Worm (Caenorhabditis elegans) whole organism, mixed stage, embryonic: ENCODE measurements around the gene T23D5.8.
A peak's percentile ranks its signal among the peaks of the same experiment; 100 is the strongest.

Experiments used
- M03D4.4 ChIP-seq: sonication (generic microtip); optimal IDR thresholded peaks from 2 replicates; lab custom pipeline; 2017; ENCODE audit warnings: mild to moderate bottlenecking, missing genetic modification characterization, missing compliant biosample characterization
- blmp-1 ChIP-seq: fragments of 150-350 bp; optimal IDR thresholded peaks from 2 replicates; lab custom pipeline; 2014; ENCODE audit warnings: missing biosample characterization, missing genetic modification characterization
- ceh-39 ChIP-seq: fragments of 150-350 bp; optimal IDR thresholded peaks from 2 replicates; lab custom pipeline; 2014; ENCODE audit warnings: missing biosample characterization, missing genetic modification characterization
- ceh-83 ChIP-seq: fragments of 200-800 bp; sonication (Bioruptor generic); optimal IDR thresholded peaks from 2 replicates; lab custom pipeline; 2018; ENCODE audit warnings: mild to moderate bottlenecking, missing genetic modification characterization, missing compliant biosample characterization
- ces-1 ChIP-seq: fragments of 150-350 bp; optimal IDR thresholded peaks from 2 replicates; lab custom pipeline; 2014; ENCODE audit warnings: missing biosample characterization, missing genetic modification reagents, missing genetic modification characterization
- cnd-1 ChIP-seq: fragments of 200-800 bp; sonication (Bioruptor generic); optimal IDR thresholded peaks from 2 replicates; lab custom pipeline; 2018; ENCODE audit warnings: mild to moderate bottlenecking, missing genetic modification characterization, missing compliant biosample characterization
- drap-1 ChIP-seq: fragments of 200-800 bp; sonication (Bioruptor generic); optimal IDR thresholded peaks from 3 replicates; lab custom pipeline; 2018; ENCODE audit warnings: mild to moderate bottlenecking, missing genetic modification characterization, missing compliant biosample characterization
- elt-1 ChIP-seq: sonication (generic microtip); optimal IDR thresholded peaks from 2 replicates; lab custom pipeline; 2017; ENCODE audit warnings: missing genetic modification characterization, mild to moderate bottlenecking, missing compliant biosample characterization, antibody characterized with exemption, moderate library complexity, borderline replicate concordance; ENCODE audit not compliant: insufficient read depth
- elt-3 ChIP-seq: fragments of 150-350 bp; optimal IDR thresholded peaks from 2 replicates; lab custom pipeline; 2014; ENCODE audit warnings: missing biosample characterization, missing genetic modification characterization
- flh-1 ChIP-seq: fragments of 200-800 bp; sonication (Bioruptor generic); optimal IDR thresholded peaks from 2 replicates; lab custom pipeline; 2018; ENCODE audit warnings: mild to moderate bottlenecking, missing genetic modification characterization, moderate library complexity, missing compliant biosample characterization
- ham-2 ChIP-seq: fragments of 200-800 bp; sonication (Bioruptor generic); optimal IDR thresholded peaks from 2 replicates; lab custom pipeline; 2018; ENCODE audit warnings: mild to moderate bottlenecking, missing genetic modification characterization, missing compliant biosample characterization
- hlh-1 ChIP-seq: fragments of 150-350 bp; optimal IDR thresholded peaks from 2 replicates; lab custom pipeline; 2014; ENCODE audit warnings: missing biosample characterization, missing genetic modification reagents, missing genetic modification characterization
- lin-13 ChIP-seq: fragments of 150-350 bp; optimal IDR thresholded peaks from 2 replicates; lab custom pipeline; 2014; ENCODE audit warnings: missing biosample characterization, missing genetic modification characterization
- lin-32 ChIP-seq: fragments of 200-800 bp; sonication (Bioruptor generic); optimal IDR thresholded peaks from 2 replicates; lab custom pipeline; 2018; ENCODE audit warnings: mild to moderate bottlenecking, missing genetic modification characterization, missing compliant biosample characterization
- lsy-2 ChIP-seq: fragments of 150-350 bp; optimal IDR thresholded peaks from 2 replicates; lab custom pipeline; 2014; ENCODE audit warnings: missing biosample characterization, missing genetic modification characterization
- mab-5 ChIP-seq: fragments of 150-350 bp; optimal IDR thresholded peaks from 2 replicates; lab custom pipeline; 2014; ENCODE audit warnings: missing biosample characterization, missing genetic modification characterization
- mep-1 ChIP-seq: fragments of 150-350 bp; optimal IDR thresholded peaks from 2 replicates; lab custom pipeline; 2017; ENCODE audit warnings: missing biosample characterization, missing genetic modification reagents, missing genetic modification characterization, inconsistent platforms
- mls-2 ChIP-seq: sonication (generic microtip); optimal IDR thresholded peaks from 2 replicates; lab custom pipeline; 2016; ENCODE audit warnings: mild to moderate bottlenecking, missing genetic modification characterization, moderate library complexity, missing compliant biosample characterization
- nhr-12 ChIP-seq: fragments of 150-350 bp; optimal IDR thresholded peaks from 2 replicates; lab custom pipeline; 2014; ENCODE audit warnings: missing biosample characterization, missing genetic modification characterization
- nhr-2 ChIP-seq: fragments of 150-350 bp; optimal IDR thresholded peaks from 2 replicates; lab custom pipeline; 2014; ENCODE audit warnings: missing biosample characterization, missing genetic modification characterization
- nhr-237 ChIP-seq: fragments of 150-350 bp; optimal IDR thresholded peaks from 2 replicates; lab custom pipeline; 2014; ENCODE audit warnings: missing biosample characterization, missing genetic modification characterization
- nhr-28 ChIP-seq: fragments of 150-350 bp; optimal IDR thresholded peaks from 2 replicates; lab custom pipeline; 2014; ENCODE audit warnings: missing biosample characterization, missing genetic modification characterization
- nhr-76 ChIP-seq: sonication (generic microtip); optimal IDR thresholded peaks from 2 replicates; lab custom pipeline; 2017; ENCODE audit warnings: missing biosample characterization, missing genetic modification characterization
- pha-4 ChIP-seq: fragments of 150-350 bp; optimal IDR thresholded peaks from 2 replicates; lab custom pipeline; 2018; ENCODE audit warnings: missing biosample characterization, missing genetic modification reagents, missing genetic modification characterization
- sem-2 ChIP-seq: fragments of 200-800 bp; sonication (Bioruptor generic); optimal IDR thresholded peaks from 2 replicates; lab custom pipeline; 2018; ENCODE audit warnings: mild to moderate bottlenecking, missing genetic modification characterization, missing compliant biosample characterization
- snpc-4 ChIP-seq: fragments of 150-350 bp; optimal IDR thresholded peaks from 2 replicates; lab custom pipeline; 2014; ENCODE audit warnings: missing biosample characterization, missing genetic modification characterization
- sptf-1 ChIP-seq: sonication (generic microtip); optimal IDR thresholded peaks from 2 replicates; lab custom pipeline; 2017; ENCODE audit warnings: mild to moderate bottlenecking, missing genetic modification characterization, moderate library complexity, missing compliant biosample characterization
- tbx-8 ChIP-seq: fragments of 200-800 bp; sonication (Bioruptor generic); optimal IDR thresholded peaks from 2 replicates; lab custom pipeline; 2018; ENCODE audit warnings: mild to moderate bottlenecking, missing genetic modification characterization, moderate library complexity, missing compliant biosample characterization
- unc-120 ChIP-seq: sonication (generic microtip); optimal IDR thresholded peaks from 2 replicates; lab custom pipeline; 2017; ENCODE audit warnings: missing genetic modification characterization, missing compliant biosample characterization; ENCODE audit not compliant: poor library complexity, severe bottlenecking
- unc-39 ChIP-seq: fragments of 150-350 bp; optimal IDR thresholded peaks from 2 replicates; lab custom pipeline; 2014; ENCODE audit warnings: missing biosample characterization, missing genetic modification characterization
- unc-62 ChIP-seq: fragments of 150-350 bp; optimal IDR thresholded peaks from 2 replicates; lab custom pipeline; 2014; ENCODE audit warnings: missing biosample characterization, missing genetic modification reagents, missing genetic modification characterization
- zip-8 ChIP-seq: fragments of 150-350 bp; optimal IDR thresholded peaks from 2 replicates; lab custom pipeline; 2014; ENCODE audit warnings: missing biosample characterization, missing genetic modification characterization

The T23D5.8 gene

DNA sequence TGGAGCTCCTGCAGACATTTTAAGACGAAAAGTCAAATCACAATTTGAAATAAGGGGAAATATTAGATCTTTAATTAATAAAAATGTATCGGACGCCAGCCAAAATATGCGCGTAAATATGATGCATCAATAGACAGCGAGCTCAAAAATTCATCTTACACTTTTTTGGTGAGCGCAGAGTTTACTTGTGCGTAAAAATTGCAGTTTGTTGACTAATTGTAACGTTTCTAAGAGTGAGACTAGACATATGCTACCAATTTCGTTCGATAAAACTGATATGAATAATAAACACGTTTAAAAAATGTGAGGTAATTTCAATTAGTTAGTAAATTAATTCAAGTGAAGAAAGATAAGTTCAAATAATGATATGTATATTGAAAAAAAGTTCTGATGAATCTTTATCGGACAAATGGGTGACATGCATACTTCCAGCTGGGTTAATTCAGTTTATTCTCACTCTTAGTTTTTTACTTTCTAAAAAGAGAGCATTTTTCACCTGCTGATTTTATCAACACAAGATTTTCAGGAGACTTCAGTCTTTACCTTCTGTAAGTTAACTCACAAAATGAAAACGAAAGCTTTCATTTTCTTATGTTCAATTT, 31.0 kb upstream of the T23D5.8 start, which contains the start of the genes nhr-285 and irld-52:
Gene nhr-285, minus strand, starts transcription at position 101 of the 602 bp plus-strand sequence.
Gene irld-52, plus strand, starts transcription at position 552 of the 602 bp plus-strand sequence.
- TF ChIP-seq zip-8 (tag; lab: Kevin White, UChicago) = no peak
- no peak for TF ChIP-seq ces-1 (GFP tag; lab: Kevin White, UChicago)
- no peak for TF ChIP-seq pha-4 (tag; lab: Kevin White, UChicago)
- TF ChIP-seq nhr-76 = no peak
- TF ChIP-seq tbx-8 (GFP tag; lab: Kevin White, UChicago) = no peak

ce11 chrV:15776651-15777050, 28.4 kb upstream of the T23D5.8 start, which contains the start of gene nhr-283:
Gene nhr-283, minus strand, starts transcription at chrV:15776751.
- no peak for TF ChIP-seq mls-2 (tag; lab: Kevin White, UChicago)

DNA sequence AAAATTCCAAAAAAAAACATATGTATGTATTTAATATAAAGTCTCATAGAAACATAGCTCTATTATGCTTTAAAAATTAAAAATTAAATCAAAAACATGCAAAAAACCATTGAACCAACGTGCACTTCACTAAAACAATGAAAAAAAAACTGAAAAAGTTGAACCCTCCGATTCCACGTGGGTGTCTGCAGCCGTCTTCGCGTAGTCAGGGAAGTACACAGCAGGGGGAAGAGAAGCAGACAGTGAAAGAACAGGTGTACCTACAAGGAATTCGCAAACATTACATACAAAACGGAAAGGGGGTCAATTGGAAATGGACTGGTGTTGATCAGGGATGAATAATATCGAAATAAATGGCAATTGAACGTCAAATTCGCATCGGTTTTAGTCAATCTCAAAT, 25.7 kb upstream of the T23D5.8 start:
- no peak for TF ChIP-seq drap-1 (GFP tag; lab: Kevin White, UChicago)
- no peak for TF ChIP-seq tbx-8 (GFP tag; lab: Kevin White, UChicago)
- no peak for TF ChIP-seq snpc-4 (tag; lab: Kevin White, UChicago)
- TF ChIP-seq mab-5 = no peak
- TF ChIP-seq nhr-76 = no peak
- TF ChIP-seq nhr-12 (tag; lab: Kevin White, UChicago) = no peak
- TF ChIP-seq ceh-39 = no peak
- TF ChIP-seq elt-3 (tag; lab: Kevin White, UChicago) = no peak
- TF ChIP-seq M03D4.4 (tag; lab: Kevin White, UChicago) = no peak
- TF ChIP-seq unc-62 (GFP tag; lab: Kevin White, UChicago) = no peak
- TF ChIP-seq ham-2 (GFP tag; lab: Kevin White, UChicago) = no peak
- no peak for TF ChIP-seq ces-1 (GFP tag; lab: Kevin White, UChicago)
- no peak for TF ChIP-seq nhr-2
- TF ChIP-seq flh-1 (GFP tag; lab: Kevin White, UChicago) = no peak
- no peak for TF ChIP-seq lsy-2 (tag; lab: Kevin White, UChicago)
- no peak for TF ChIP-seq pha-4 (tag; lab: Kevin White, UChicago)

DNA sequence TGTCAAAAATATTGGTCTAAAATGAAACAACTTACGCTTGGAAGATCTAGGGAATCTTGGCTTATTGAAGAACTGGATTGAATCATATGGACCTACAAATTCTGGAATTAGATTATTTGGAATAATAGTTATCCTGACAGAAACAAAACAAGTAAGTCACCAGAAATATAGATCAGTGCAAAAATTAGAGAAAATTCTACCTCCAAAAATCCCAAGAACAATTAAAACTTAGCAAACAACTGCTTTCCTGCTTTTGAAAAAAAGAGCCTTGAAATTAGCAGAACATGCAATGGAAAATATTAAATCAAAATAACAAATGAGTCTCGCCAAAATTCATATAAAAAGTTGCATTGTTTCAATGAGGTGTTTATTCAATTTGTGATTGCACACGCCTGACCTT, 24.9 kb upstream of the T23D5.8 start, which contains the start of gene nhr-60:
Gene nhr-60, minus strand, starts transcription at position 101 of the 400 bp plus-strand sequence.
- TF ChIP-seq tbx-8 (GFP tag; lab: Kevin White, UChicago) (no peak), mep-1 (tag; lab: Kevin White, UChicago) (no peak), unc-120 (tag; lab: Kevin White, UChicago) (no peak)

DNA sequence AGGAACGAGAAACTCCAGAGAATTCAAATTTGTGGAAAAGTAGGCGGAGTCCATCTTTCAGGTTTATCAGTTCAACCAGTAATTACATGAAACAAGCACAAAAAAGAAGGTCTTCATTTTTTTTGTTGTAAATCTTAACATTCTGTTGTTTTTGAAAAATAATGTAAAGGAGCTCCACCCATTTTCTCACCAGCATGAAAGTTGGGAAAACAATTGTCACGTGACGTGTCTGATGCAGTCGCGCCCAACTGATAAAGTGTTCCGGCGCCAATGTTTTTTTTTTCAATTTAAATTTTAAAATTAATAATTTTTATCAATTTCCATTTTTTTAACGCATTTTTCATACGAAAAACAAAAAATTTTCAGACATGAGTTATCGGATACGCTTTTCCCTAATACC, 20.8 kb upstream of the T23D5.8 start, which contains the start of gene F57A10.4:
Gene F57A10.4, plus strand, starts transcription at position 367 of the 400 bp plus-strand sequence.
- TF ChIP-seq lin-32 (no peak), M03D4.4 (tag; lab: Kevin White, UChicago) (no peak), ces-1 (GFP tag; lab: Kevin White, UChicago) (no peak), nhr-2 (no peak)

- TF ChIP-seq lin-13 (peak; percentile 85), nhr-237 (tag; lab: Kevin White, UChicago) (peak; percentile 82), unc-39 (tag; lab: Kevin White, UChicago) (no peak), zip-8 (tag; lab: Kevin White, UChicago) (no peak), cnd-1 (tag; lab: Kevin White, UChicago) (no peak), ces-1 (GFP tag; lab: Kevin White, UChicago) (peak; percentile 67), mab-5 (peak; percentile 62), drap-1 (GFP tag; lab: Kevin White, UChicago) (peak; percentile 79), flh-1 (GFP tag; lab: Kevin White, UChicago) (no peak), tbx-8 (GFP tag; lab: Kevin White, UChicago) (no peak), snpc-4 (tag; lab: Kevin White, UChicago) (no peak), elt-1 (tag; lab: Kevin White, UChicago) (peak; percentile 11), ceh-39 (peak; percentile 43), sptf-1 (tag; lab: Kevin White, UChicago) (peak; percentile 74), elt-3 (tag; lab: Kevin White, UChicago) (no peak), mls-2 (tag; lab: Kevin White, UChicago) (no peak), lin-32 (no peak), mep-1 (tag; lab: Kevin White, UChicago) (peak; percentile 91), ceh-83 (GFP tag; lab: Kevin White, UChicago) (no peak), ham-2 (GFP tag; lab: Kevin White, UChicago) (no peak), blmp-1 (tag; lab: Kevin White, UChicago) (no peak), nhr-12 (tag; lab: Kevin White, UChicago) (no peak), nhr-2 (no peak), nhr-28 (no peak), M03D4.4 (tag; lab: Kevin White, UChicago) (peak; percentile 46), unc-120 (tag; lab: Kevin White, UChicago) (no peak), sem-2 (GFP tag; lab: Kevin White, UChicago) (no peak), lsy-2 (tag; lab: Kevin White, UChicago) (peak; percentile 77), hlh-1 (peak; percentile 23), pha-4 (tag; lab: Kevin White, UChicago) (peak; percentile 48), unc-62 (GFP tag; lab: Kevin White, UChicago) (no peak)
Observed at ce11 chrV:15766122-15766594, 17.9 kb upstream of the T23D5.8 start, which contains the start of the genes haf-3 and F57A10.2. Gene haf-3, minus strand, starts transcription at chrV:15766172. Gene F57A10.2, plus strand, starts transcription at chrV:15766575.
